Fruit fly (Drosophila melanogaster) whole organism, embryonic: Measurements from ENCODE around the gene CG5056.

Experiments
- Ada2b ChIP-seq: fragments of 200-800 bp; sonication (Bioruptor generic); IDR thresholded peaks from 2 replicates; pipeline ENCODE4 v1.3.6; 2022; ENCODE audit warnings: missing biosample characterization, missing genetic modification characterization
- CG10209 ChIP-seq: fragments of 200-800 bp; sonication (Bioruptor generic); optimal IDR thresholded peaks from 3 replicates; lab custom pipeline; 2017; ENCODE audit warnings: missing biosample characterization, mild to moderate bottlenecking, missing genetic modification characterization, missing genetic modification reagents
- CG10321 ChIP-seq: fragments of 200-800 bp; sonication (Bioruptor generic); IDR thresholded peaks from 2 replicates; pipeline ENCODE4 v1.3.6; 2022; ENCODE audit warnings: missing biosample characterization, missing genetic modification characterization
- CG1233 ChIP-seq: fragments of 200-800 bp; sonication (Bioruptor generic); optimal IDR thresholded peaks from 4 replicates; lab custom pipeline; 2018; ENCODE audit warnings: missing biosample characterization, mild to moderate bottlenecking, missing genetic modification characterization
- CG13775 ChIP-seq: fragments of 200-800 bp; sonication (Bioruptor generic); optimal IDR thresholded peaks from 3 replicates; lab custom pipeline; 2017; ENCODE audit warnings: missing biosample characterization, mild to moderate bottlenecking, missing genetic modification characterization
- CG17361 ChIP-seq: fragments of 200-800 bp; sonication (Bioruptor generic); IDR thresholded peaks from 3 replicates; pipeline ENCODE4 v1.3.6; 2022; ENCODE audit warnings: missing biosample characterization, missing genetic modification characterization
- CG17612 ChIP-seq: fragments of 200-800 bp; sonication (Bioruptor generic); IDR thresholded peaks from 2 replicates; pipeline ENCODE4 v1.3.6; 2022; ENCODE audit warnings: missing biosample characterization, missing genetic modification characterization
- CG2678 ChIP-seq: fragments of 200-800 bp; sonication (Bioruptor generic); optimal IDR thresholded peaks from 3 replicates; lab custom pipeline; 2019; ENCODE audit warnings: missing biosample characterization, mild to moderate bottlenecking, missing genetic modification characterization, moderate library complexity
- CG2712 ChIP-seq: fragments of 200-800 bp; optimal IDR thresholded peaks from 3 replicates; lab custom pipeline; 2019; ENCODE audit warnings: missing biosample characterization, mild to moderate bottlenecking, missing genetic modification characterization, moderate library complexity
- CG4424 ChIP-seq: fragments of 200-800 bp; sonication (Bioruptor generic); optimal IDR thresholded peaks from 3 replicates; lab custom pipeline; 2016; ENCODE audit warnings: missing biosample characterization, missing genetic modification characterization
- CG8290 ChIP-seq, 3 experiments: fragments of 200-800 bp; sonication (Bioruptor generic); optimal IDR thresholded peaks; 2 replicates each; lab custom pipeline; 2016 to 2019; ENCODE audit warnings: missing biosample characterization in 3 of 3, missing genetic modification characterization in 3 of 3, mild to moderate bottlenecking in 2 of 3, moderate library complexity in 1 of 3
- CG8765 ChIP-seq: fragments of 200-800 bp; sonication (Bioruptor generic); IDR thresholded peaks from 2 replicates; pipeline ENCODE4 v1.3.6; 2022; ENCODE audit warnings: missing biosample characterization, missing genetic modification characterization
- CG8944 ChIP-seq: fragments of 200-800 bp; sonication (Bioruptor generic); optimal IDR thresholded peaks from 3 replicates; lab custom pipeline; 2016; ENCODE audit warnings: missing biosample characterization, missing genetic modification characterization
- CG9817 ChIP-seq: fragments of 200-800 bp; sonication (Bioruptor generic); optimal IDR thresholded peaks from 2 replicates; lab custom pipeline; 2018; ENCODE audit warnings: missing biosample characterization, mild to moderate bottlenecking, missing genetic modification characterization, moderate library complexity
- CG9932 ChIP-seq: fragments of 200-800 bp; sonication (Bioruptor generic); IDR thresholded peaks from 2 replicates; pipeline ENCODE4 v1.3.6; 2022; ENCODE audit warnings: missing biosample characterization, missing genetic modification characterization
- Chrac-16 ChIP-seq: fragments of 200-800 bp; sonication (Bioruptor generic); optimal IDR thresholded peaks from 3 replicates; lab custom pipeline; 2016; ENCODE audit warnings: missing biosample characterization, missing genetic modification characterization
- CrebB ChIP-seq: fragments of 200-800 bp; sonication (Bioruptor generic); optimal IDR thresholded peaks from 3 replicates; lab custom pipeline; 2018; ENCODE audit warnings: missing biosample characterization, mild to moderate bottlenecking, missing genetic modification characterization
- Dll ChIP-seq: fragments of 200-800 bp; sonication (Bioruptor generic); IDR thresholded peaks from 4 replicates; pipeline ENCODE4 v1.3.6; 2022; ENCODE audit warnings: missing biosample characterization, missing genetic modification characterization; ENCODE audit not compliant: partially characterized antibody
- H15 ChIP-seq: fragments of 200-800 bp; sonication (Bioruptor generic); IDR thresholded peaks from 3 replicates; pipeline ENCODE4 v1.3.6; 2022; ENCODE audit warnings: missing biosample characterization, missing genetic modification characterization
- HLH54F ChIP-seq: fragments of 200-800 bp; sonication (Bioruptor generic); optimal IDR thresholded peaks from 3 replicates; lab custom pipeline; 2016; ENCODE audit warnings: missing biosample characterization, missing genetic modification characterization
- HmgD ChIP-seq: fragments of 200-800 bp; sonication (Bioruptor generic); optimal IDR thresholded peaks from 3 replicates; lab custom pipeline; 2016; ENCODE audit warnings: missing biosample characterization, missing genetic modification characterization
- Meics ChIP-seq: fragments of 200-800 bp; sonication (Bioruptor generic); optimal IDR thresholded peaks from 2 replicates; lab custom pipeline; 2017; ENCODE audit warnings: missing biosample characterization, mild to moderate bottlenecking, missing genetic modification characterization
- NC2α ChIP-seq: fragments of 200-800 bp; sonication (Bioruptor generic); optimal IDR thresholded peaks from 2 replicates; lab custom pipeline; 2016; ENCODE audit warnings: missing biosample characterization, missing genetic modification characterization
- NK7.1 ChIP-seq: fragments of 200-800 bp; sonication (Bioruptor generic); optimal IDR thresholded peaks from 3 replicates; lab custom pipeline; 2016; ENCODE audit warnings: missing biosample characterization, missing genetic modification characterization
- Pdp1 ChIP-seq, 2 experiments: fragments of 200-800 bp; sonication (Bioruptor generic); optimal IDR thresholded peaks; 3 replicates each; lab custom pipeline; 2016; ENCODE audit warnings: missing biosample characterization in 2 of 2, missing genetic modification characterization in 2 of 2, mild to moderate bottlenecking in 1 of 2, moderate library complexity in 1 of 2
- Ptx1 ChIP-seq: fragments of 200-800 bp; sonication (Bioruptor generic); IDR thresholded peaks from 2 replicates; pipeline ENCODE4 v1.3.6; 2022; ENCODE audit warnings: missing biosample characterization, missing genetic modification characterization
- Side ChIP-seq: fragments of 200-800 bp; sonication (Bioruptor generic); optimal IDR thresholded peaks from 2 replicates; lab custom pipeline; 2016; ENCODE audit warnings: missing biosample characterization, missing genetic modification characterization
- Sox102F ChIP-seq: fragments of 200-800 bp; sonication (Bioruptor generic); optimal IDR thresholded peaks from 2 replicates; lab custom pipeline; 2018; ENCODE audit warnings: missing biosample characterization, mild to moderate bottlenecking, missing genetic modification characterization, moderate library complexity
- Ssrp ChIP-seq: fragments of 200-800 bp; sonication (Bioruptor generic); optimal IDR thresholded peaks from 2 replicates; lab custom pipeline; 2018; ENCODE audit warnings: missing biosample characterization, mild to moderate bottlenecking, missing genetic modification characterization, moderate library complexity
- TFAM ChIP-seq: fragments of 200-800 bp; sonication (Bioruptor generic); optimal IDR thresholded peaks from 2 replicates; lab custom pipeline; 2017; ENCODE audit warnings: missing biosample characterization, missing genetic modification characterization, inconsistent platforms
- Trl ChIP-seq, 3 experiments: fragments of >200 bp in 2 of 3; fragments of 200-800 bp in 1 of 3; sonication (Bioruptor generic) in 1 of 3; optimal IDR thresholded peaks; 2 replicates in 1 of 3; 3 replicates in 2 of 3; lab custom pipeline; 2016 to 2017; ENCODE audit warnings: missing biosample characterization in 1 of 3, missing genetic modification characterization in 1 of 3
- al ChIP-seq: fragments of 200-800 bp; sonication (Bioruptor generic); IDR thresholded peaks from 2 replicates; pipeline ENCODE4 v1.3.6; 2022; ENCODE audit warnings: missing biosample characterization, missing genetic modification characterization
- aop ChIP-seq: fragments of 200-800 bp; sonication (Bioruptor generic); IDR thresholded peaks from 2 replicates; pipeline ENCODE4 v1.3.6; 2022; ENCODE audit warnings: missing biosample characterization, missing genetic modification characterization
- ap ChIP-seq: fragments of 200-800 bp; sonication (Bioruptor generic); IDR thresholded peaks from 2 replicates; pipeline ENCODE4 v1.3.6; 2022; ENCODE audit warnings: missing biosample characterization, missing genetic modification characterization
- corto ChIP-seq: fragments of 200-800 bp; sonication (Bioruptor generic); optimal IDR thresholded peaks from 2 replicates; lab custom pipeline; 2016; ENCODE audit warnings: missing biosample characterization, mild to moderate bottlenecking, missing genetic modification characterization, moderate library complexity
- crp ChIP-seq, 2 experiments: fragments of 200-800 bp; sonication (Bioruptor generic); optimal IDR thresholded peaks; 2 replicates in 1 of 2; 3 replicates in 1 of 2; lab custom pipeline; 2017; ENCODE audit warnings: missing biosample characterization in 2 of 2, missing genetic modification characterization in 2 of 2, mild to moderate bottlenecking in 1 of 2, moderate library complexity in 1 of 2
- da ChIP-seq: fragments of 200-800 bp; sonication (Bioruptor generic); optimal IDR thresholded peaks from 2 replicates; lab custom pipeline; 2016; ENCODE audit warnings: missing biosample characterization, missing genetic modification characterization
- danr ChIP-seq: fragments of 200-800 bp; sonication (Bioruptor generic); IDR thresholded peaks from 2 replicates; pipeline ENCODE4 v1.3.6; 2022; ENCODE audit warnings: missing biosample characterization, missing genetic modification characterization
- fd102C ChIP-seq: fragments of 200-800 bp; sonication (Bioruptor generic); optimal IDR thresholded peaks from 2 replicates; lab custom pipeline; 2018; ENCODE audit warnings: missing biosample characterization, mild to moderate bottlenecking, missing genetic modification characterization, moderate library complexity
- gcm ChIP-seq: fragments of 200-800 bp; sonication (Bioruptor generic); optimal IDR thresholded peaks from 2 replicates; lab custom pipeline; 2019; ENCODE audit warnings: missing biosample characterization, mild to moderate bottlenecking, missing genetic modification characterization, moderate library complexity
- hbn ChIP-seq: fragments of 200-800 bp; sonication (Bioruptor generic); IDR thresholded peaks from 2 replicates; pipeline ENCODE4 v1.3.6; 2022; ENCODE audit warnings: missing biosample characterization, missing genetic modification characterization; ENCODE audit not compliant: partially characterized antibody
- lilli ChIP-seq: fragments of 200-800 bp; sonication (Bioruptor generic); optimal IDR thresholded peaks from 3 replicates; lab custom pipeline; 2016; ENCODE audit warnings: missing biosample characterization, missing genetic modification characterization
- nmo ChIP-seq: fragments of 200-800 bp; sonication (Bioruptor generic); optimal IDR thresholded peaks from 2 replicates; lab custom pipeline; 2018; ENCODE audit warnings: missing biosample characterization, mild to moderate bottlenecking, missing genetic modification characterization, moderate library complexity
- pan ChIP-seq, 4 experiments: fragments of >200 bp in 3 of 4; fragments of 200-800 bp in 1 of 4; sonication (Bioruptor generic) in 1 of 4; optimal IDR thresholded peaks in 3 of 4; IDR thresholded peaks in 1 of 4; 2 replicates each; pipeline versions ENCODE4 v1.3.6 to Lab custom; 2017 to 2022; ENCODE audit warnings: missing biosample characterization in 2 of 4, missing genetic modification characterization in 2 of 4, mixed read lengths in 1 of 4
- pros ChIP-seq: fragments of 200-800 bp; sonication (Bioruptor generic); optimal IDR thresholded peaks from 3 replicates; lab custom pipeline; 2019; ENCODE audit warnings: missing biosample characterization, mild to moderate bottlenecking, missing genetic modification characterization, moderate library complexity
- sna ChIP-seq: fragments of 200-800 bp; sonication (Bioruptor generic); IDR thresholded peaks from 2 replicates; pipeline ENCODE4 v1.3.6; 2022; ENCODE audit warnings: missing biosample characterization, missing genetic modification characterization; ENCODE audit not compliant: partially characterized antibody
- tin ChIP-seq: fragments of 200-800 bp; sonication (Bioruptor generic); optimal IDR thresholded peaks from 3 replicates; lab custom pipeline; 2016; ENCODE audit warnings: missing biosample characterization, missing genetic modification characterization
- tx ChIP-seq: fragments of 200-800 bp; sonication (Bioruptor generic); optimal IDR thresholded peaks from 2 replicates; lab custom pipeline; 2016; ENCODE audit warnings: missing biosample characterization, missing genetic modification characterization
- wek ChIP-seq: fragments of 200-800 bp; sonication (Bioruptor generic); optimal IDR thresholded peaks from 3 replicates; lab custom pipeline; 2018; ENCODE audit warnings: missing biosample characterization, mild to moderate bottlenecking, missing genetic modification characterization, moderate library complexity

The CG5056 gene

dm6 chr2L:10356508-10356907, 10.0 kb upstream of the CG5056 start, which contains the start of the genes CtsL4 and ClpP (continued):
- TF ChIP-seq CG17361 (peak; percentile 76; the same call in 2 of the 3 replicates), Trl (optimal IDR thresholded peaks at IDR 0.05; lab: Kevin White, UChicago) (no peak), Trl (GFP tag; optimal IDR thresholded peaks at IDR 0.05; lab: Kevin White, UChicago) (peak; percentile 8), lilli (GFP tag; lab: Kevin White, UChicago) (peak; percentile 60), NC2α (GFP tag; lab: Kevin White, UChicago) (no peak), da (no peak), Sox102F (no peak), pros (GFP tag; lab: Kevin White, UChicago) (peak; percentile 86), ap (GFP tag; lab: Robert Waterston, UW) (no peak), Ptx1 (peak; percentile 60), hbn (GFP tag; lab: Robert Waterston, UW) (no peak), crp (GFP tag; optimal IDR thresholded peaks at IDR 0.05; lab: Kevin White, UChicago) (peak; percentile 29 to 92), Pdp1 (GFP tag; optimal IDR thresholded peaks at IDR 0.05; lab: Kevin White, UChicago) (peak; percentile 29 to 97), CG17612 (GFP tag; lab: Robert Waterston, UW) (no peak), CG8944 (peak; percentile 20), CG2678 (no peak), corto (GFP tag; lab: Kevin White, UChicago) (no peak), al (GFP tag; lab: Robert Waterston, UW) (no peak), CG10209 (GFP tag; lab: Kevin White, UChicago) (peak; percentile 24), Chrac-16 (GFP tag; lab: Kevin White, UChicago) (peak; percentile 52), Ssrp (peak; percentile 8), NK7.1 (no peak), Side (GFP tag; lab: Kevin White, UChicago) (no peak), CG13775 (GFP tag; lab: Kevin White, UChicago) (peak; percentile 37), sna (no peak), HmgD (GFP tag; lab: Kevin White, UChicago) (peak; percentile 57), nmo (GFP tag; lab: Kevin White, UChicago) (peak; percentile 64), CG8290 (GFP tag; optimal IDR thresholded peaks at IDR 0.05; lab: Kevin White, UChicago) (peak; percentile 78), CG8290 (tag; optimal IDR thresholded peaks at IDR 0.05; lab: Kevin White, UChicago) (peak in 1 of 2 experiments; percentile 14), tx (peak; percentile 13), CG8765 (GFP tag; lab: Robert Waterston, UW) (no peak), CG2712 (tag; lab: Kevin White, UChicago) (peak; percentile 55), TFAM (no peak), fd102C (GFP tag; lab: Kevin White, UChicago) (no peak), CrebB (tag; lab: Kevin White, UChicago) (no peak), Dll (GFP tag; lab: Robert Waterston, UW) (no peak), aop (no peak), CG9932 (GFP tag; lab: Robert Waterston, UW) (no peak; the same call in 1 of the 2 replicates), tin (GFP tag; lab: Kevin White, UChicago) (peak; percentile 46), pan (optimal IDR thresholded peaks at IDR 0.05; lab: Kevin White, UChicago) (no peak), pan (GFP tag; optimal IDR thresholded peaks at IDR 0.05 in 1 of 2, IDR thresholded peaks at IDR 0.05 in 1 of 2) (peak in 1 of 2 experiments; percentile 64), CG10321 (GFP tag; lab: Robert Waterston, UW) (no peak), HLH54F (GFP tag; lab: Kevin White, UChicago) (peak; percentile 34), gcm (GFP tag; lab: Kevin White, UChicago) (no peak), danr (no peak), H15 (GFP tag; lab: Robert Waterston, UW) (no peak), wek (GFP tag; lab: Kevin White, UChicago) (peak; percentile 97), CG4424 (GFP tag; lab: Kevin White, UChicago) (peak; percentile 35), CG9817 (tag; lab: Kevin White, UChicago) (peak; percentile 34), Meics (GFP tag; lab: Kevin White, UChicago) (no peak), Ada2b (GFP tag; lab: Robert Waterston, UW) (peak; percentile 37), CG1233 (no peak)
